Worm (Caenorhabditis elegans): ENCODE results near the gene Y38H6C.25.

Gene Y38H6C.25

DNA sequence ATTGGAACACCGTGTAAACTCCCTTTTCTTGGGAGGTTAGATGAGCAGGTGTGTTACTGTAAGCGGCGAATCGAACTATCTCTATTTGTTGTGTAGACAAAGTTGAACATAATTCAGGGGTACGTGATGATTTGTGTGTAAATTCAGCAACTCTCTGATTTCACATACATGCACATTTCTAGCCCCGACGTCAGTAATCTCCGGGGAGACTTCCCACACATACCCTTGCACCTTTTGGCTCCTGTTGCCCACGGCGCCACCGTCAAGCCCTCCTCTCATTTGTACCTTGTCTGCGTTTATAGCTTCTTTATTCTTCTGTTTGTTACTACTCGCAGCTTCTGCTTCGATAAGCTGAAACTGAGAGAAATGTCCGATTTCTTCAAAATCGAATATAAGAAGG lies at the start of gene Y38H6C.25:
TSS of gene Y38H6C.25 (plus strand) at position 301 of the 400 bp plus-strand sequence.
- TF ChIP-seq cebp-2 (GFP tag; IDR thresholded peaks at IDR 0.05) (no peak), rpc-1 (optimal IDR thresholded peaks at IDR 0.05) (no peak), rpc-1 (tag; optimal IDR thresholded peaks at IDR 0.05) (no peak), hlh-26 (GFP tag; conservative IDR thresholded peaks at IDR 0.05) (no peak), him-1 (tag; optimal IDR thresholded peaks at IDR 0.05) (no peak), ztf-18 (tag; optimal IDR thresholded peaks at IDR 0.05) (no peak), Y95B8A.8 (GFP tag; IDR thresholded peaks at IDR 0.05) (no peak)

DNA sequence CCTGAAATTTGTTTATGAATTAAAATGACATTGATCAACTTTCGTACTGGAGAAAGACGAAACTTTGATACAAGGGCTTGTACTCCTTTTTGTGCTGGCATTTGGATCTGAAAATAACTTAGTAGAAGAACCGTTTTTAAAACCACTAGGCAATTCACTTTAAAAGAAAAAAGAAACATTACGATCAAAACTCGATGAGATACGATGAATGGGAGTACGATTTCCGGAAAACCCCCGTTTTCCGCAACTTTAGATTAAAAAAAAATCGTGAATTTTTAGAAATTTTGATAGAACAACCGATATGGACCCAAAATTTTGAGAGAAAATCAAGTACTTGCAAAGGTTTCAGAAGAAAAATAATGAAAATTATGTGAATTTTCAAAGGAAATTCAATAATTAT lies 48.6 kb upstream of the Y38H6C.25 start, which contains the start of gene B0250.8:
TSS of gene B0250.8 (minus strand) at position 101 of the 400 bp plus-strand sequence.
- TF ChIP-seq pha-4 (tag; optimal IDR thresholded peaks at IDR 0.05), result no peak
- TF ChIP-seq madf-6 (GFP tag; IDR thresholded peaks at IDR 0.05), result no peak
- TF ChIP-seq Y67H2A.10 (GFP tag; conservative IDR thresholded peaks at IDR 0.05), result no peak
- no peak for TF ChIP-seq tlf-1 (GFP tag; optimal IDR thresholded peaks at IDR 0.05)

DNA sequence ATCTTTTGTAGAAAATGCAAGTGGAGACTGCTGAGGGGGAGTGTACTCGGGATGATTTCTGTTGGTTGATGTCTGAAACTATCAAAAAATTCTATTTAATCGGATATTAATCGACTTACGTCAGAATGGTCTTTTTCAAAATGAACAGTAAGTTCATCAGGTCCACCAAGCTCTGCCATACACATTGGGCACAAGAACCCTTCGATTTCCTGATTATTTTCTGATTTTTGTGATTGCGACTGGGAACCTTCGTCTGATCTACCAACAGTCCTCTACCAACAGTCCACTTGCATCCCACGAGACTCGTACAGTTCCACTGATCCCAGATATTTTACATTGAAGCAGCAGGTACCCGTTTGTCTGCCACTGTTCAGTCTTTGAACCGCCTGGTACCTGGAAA lies 44.0 kb upstream of the Y38H6C.25 start:
- TF ChIP-seq F57A8.1 (GFP tag; optimal IDR thresholded peaks at IDR 0.05) (no peak), attf-6 (GFP tag; IDR thresholded peaks at IDR 0.05) (no peak), let-607 (tag; optimal IDR thresholded peaks at IDR 0.05) (no peak), nhr-27 (tag; optimal IDR thresholded peaks at IDR 0.05) (no peak), B0336.3 (GFP tag; IDR thresholded peaks at IDR 0.05) (no peak), F49E8.2 (tag; optimal IDR thresholded peaks at IDR 0.05; ENCODE audit: insufficient read depth) (no peak), Y95B8A.8 (GFP tag; IDR thresholded peaks at IDR 0.05) (no peak), cebp-2 (GFP tag; IDR thresholded peaks at IDR 0.05) (no peak), tbp1 (GFP tag; optimal IDR thresholded peaks at IDR 0.05) (no peak), snpc-4 (GFP tag; optimal IDR thresholded peaks at IDR 0.05) (no peak), snpc-4 (tag; optimal IDR thresholded peaks at IDR 0.05) (no peak), T07F8.4 (tag; optimal IDR thresholded peaks at IDR 0.05) (no peak), ekl-4 (GFP tag; IDR thresholded peaks at IDR 0.05) (no peak)

DNA sequence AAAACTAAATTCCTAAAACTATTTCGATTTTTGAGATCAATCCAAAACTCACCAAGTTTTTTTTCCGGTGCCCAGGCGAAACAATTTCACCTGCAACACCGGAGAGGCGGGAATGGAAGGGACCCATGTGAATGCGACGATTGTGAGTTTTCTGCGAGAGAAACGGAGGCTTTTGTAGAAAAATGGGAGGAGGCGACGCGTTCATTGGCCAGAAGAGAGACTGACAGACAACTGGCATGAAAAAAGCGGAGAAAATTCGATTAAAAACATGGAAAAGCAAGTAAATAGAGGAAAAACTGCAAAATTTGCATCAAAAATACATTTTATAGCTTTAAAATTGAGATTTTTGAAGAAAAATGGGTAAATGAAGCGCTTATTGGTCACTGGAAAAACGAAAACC lies 43.2 kb upstream of the Y38H6C.25 start, which contains the start of gene B0250.7:
TSS of gene B0250.7 (minus strand) at position 232 of the 400 bp plus-strand sequence.
- no peak for TF ChIP-seq ztf-3 (GFP tag; optimal IDR thresholded peaks at IDR 0.05)
- no peak for TF ChIP-seq Y67H2A.10 (GFP tag; conservative IDR thresholded peaks at IDR 0.05)
- TF ChIP-seq nhr-120 (GFP tag; IDR thresholded peaks at IDR 0.05), result no peak
- no peak for TF ChIP-seq let-607 (tag; optimal IDR thresholded peaks at IDR 0.05)
- TF ChIP-seq mcd-1 (GFP tag; IDR thresholded peaks at IDR 0.05), result no peak
- no peak for TF ChIP-seq him-1 (tag; optimal IDR thresholded peaks at IDR 0.05)
- TF ChIP-seq zfh-2 (GFP tag; conservative IDR thresholded peaks at IDR 0.05), result no peak
- no peak for TF ChIP-seq ceh-91 (GFP tag; IDR thresholded peaks at IDR 0.05)
- TF ChIP-seq gei-17 (GFP tag; optimal IDR thresholded peaks at IDR 0.05), result no peak

DNA sequence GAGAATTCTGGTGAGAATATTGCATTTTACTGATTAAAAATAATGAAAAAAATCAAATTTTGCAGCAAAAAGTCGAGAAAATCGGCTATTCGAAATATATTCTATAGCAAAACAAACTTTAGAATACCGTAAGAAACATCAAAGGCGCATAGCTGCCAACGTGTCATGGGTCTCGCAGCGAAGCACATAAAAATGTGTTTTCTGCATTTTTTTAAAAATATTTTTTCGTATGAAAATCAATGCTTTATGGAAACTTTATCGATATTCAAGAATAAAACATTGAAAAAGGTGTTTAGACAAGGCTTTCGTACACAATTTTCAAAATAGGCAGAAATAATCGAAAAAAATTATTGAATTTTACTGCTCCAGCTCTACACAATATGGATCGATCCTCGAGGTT lies 42.5 kb upstream of the Y38H6C.25 start:
- no peak for TF ChIP-seq B0035.1 (tag; optimal IDR thresholded peaks at IDR 0.05)
- peak; percentile 80 for TF ChIP-seq xnd-1 (tag; optimal IDR thresholded peaks at IDR 0.05)
- TF ChIP-seq Y53G8AR.9 (GFP tag; conservative IDR thresholded peaks at IDR 0.05), result no peak
- TF ChIP-seq lsl-1 (GFP tag; optimal IDR thresholded peaks at IDR 0.05), result peak; percentile 85
- no peak for TF ChIP-seq madf-10 (tag; optimal IDR thresholded peaks at IDR 0.05)
- TF ChIP-seq D2030.7 (GFP tag; IDR thresholded peaks at IDR 0.05), result peak; percentile 73
- peak; percentile 89 for TF ChIP-seq madf-6 (GFP tag; IDR thresholded peaks at IDR 0.05)
- TF ChIP-seq F33H1.4 (GFP tag; IDR thresholded peaks at IDR 0.05), result peak; percentile 88
- TF ChIP-seq madf-8 (GFP tag; conservative IDR thresholded peaks at IDR 0.05), result peak; percentile 56
- no peak for TF ChIP-seq mel-28 (tag; optimal IDR thresholded peaks at IDR 0.05; ENCODE audit: borderline replicate concordance)
- TF ChIP-seq efl-1 (GFP tag; optimal IDR thresholded peaks at IDR 0.05), result peak; percentile 35
- TF ChIP-seq ceh-91 (GFP tag; IDR thresholded peaks at IDR 0.05), result peak; percentile 62
- no peak for TF ChIP-seq ets-4 (GFP tag; optimal IDR thresholded peaks at IDR 0.05)
- no peak for TF ChIP-seq ccch-3 (GFP tag; optimal IDR thresholded peaks at IDR 0.05)

Data from whole organism, young adult.